Worm (Caenorhabditis elegans) whole organism, young adult: ENCODE measurements around the gene Y22D7AL.10.

Source experiments
- ama-1 ChIP-seq, 3 experiments: fragments of 150-350 bp in 1 of 3; sonication (generic microtip) in 2 of 3; optimal IDR thresholded peaks; 2 replicates each; lab custom pipeline; 2014 to 2018; ENCODE audit warnings: missing biosample characterization in 2 of 3, missing genetic modification characterization in 2 of 3, missing genetic modification reagents in 2 of 3
- aptf-2 ChIP-seq: fragments of 200-800 bp; sonication (Bioruptor generic); conservative IDR thresholded peaks from 2 replicates; pipeline ENCODE4 v1.3.6; 2022; ENCODE audit warnings: missing genetic modification reagents, missing genetic modification characterization, missing compliant biosample characterization
- attf-5 ChIP-seq: fragments of 200-800 bp; sonication (Bioruptor generic); optimal IDR thresholded peaks from 2 replicates; lab custom pipeline; 2018; ENCODE audit warnings: mild to moderate bottlenecking, missing genetic modification characterization, missing compliant biosample characterization
- ceh-91 ChIP-seq: fragments of 200-800 bp; sonication (Bioruptor generic); IDR thresholded peaks from 2 replicates; pipeline ENCODE4 v1.3.6; 2022; ENCODE audit warnings: missing genetic modification reagents, missing genetic modification characterization, missing compliant biosample characterization
- die-1 ChIP-seq: sonication (generic microtip); optimal IDR thresholded peaks from 2 replicates; lab custom pipeline; 2016; ENCODE audit warnings: missing genotype, mild to moderate bottlenecking, missing genetic modification characterization, missing compliant biosample characterization
- egrh-3 ChIP-seq: fragments of 200-800 bp; sonication (Bioruptor generic); IDR thresholded peaks from 2 replicates; pipeline ENCODE4 v1.3.6; 2022; ENCODE audit warnings: missing genetic modification reagents, missing genetic modification characterization, missing compliant biosample characterization
- hlh-26 ChIP-seq: fragments of 200-800 bp; sonication (Bioruptor generic); conservative IDR thresholded peaks from 2 replicates; pipeline ENCODE4 v1.3.6; 2022; ENCODE audit warnings: missing genetic modification reagents, missing genetic modification characterization, missing compliant biosample characterization
- hrde-1 ChIP-seq: sonication (generic microtip); optimal IDR thresholded peaks from 2 replicates; lab custom pipeline; 2016; ENCODE audit warnings: missing genetic modification characterization, mild to moderate bottlenecking, missing compliant biosample characterization, moderate library complexity, missing genotype, missing genetic modification reagents, borderline replicate concordance
- lin-35 ChIP-seq, 3 experiments: fragments of 150-350 bp in 2 of 3; sonication (generic microtip) in 1 of 3; optimal IDR thresholded peaks; 2 replicates each; lab custom pipeline; 2014 to 2018; ENCODE audit warnings: missing biosample characterization in 3 of 3, missing genetic modification characterization in 3 of 3, missing genetic modification reagents in 3 of 3
- lin-40 ChIP-seq: sonication (generic microtip); optimal IDR thresholded peaks from 2 replicates; lab custom pipeline; 2016; ENCODE audit warnings: missing genetic modification characterization, mild to moderate bottlenecking, missing compliant biosample characterization, missing genotype, missing genetic modification reagents
- madf-8 ChIP-seq: fragments of 200-800 bp; sonication (Bioruptor generic); conservative IDR thresholded peaks from 2 replicates; pipeline ENCODE4 v1.3.6; 2022; ENCODE audit warnings: missing genetic modification reagents, missing genetic modification characterization, missing compliant biosample characterization
- pha-4 ChIP-seq: fragments of 150-350 bp; sonication (generic microtip); optimal IDR thresholded peaks from 2 replicates; lab custom pipeline; 2014; ENCODE audit warnings: missing biosample characterization, missing genetic modification reagents, missing genetic modification characterization
- sdz-38 ChIP-seq: sonication (generic microtip); optimal IDR thresholded peaks from 2 replicates; lab custom pipeline; 2016; ENCODE audit warnings: missing genotype, missing genetic modification characterization, missing compliant biosample characterization
- ztf-6 ChIP-seq: fragments of 200-800 bp; sonication (Bioruptor generic); IDR thresholded peaks from 2 replicates; pipeline ENCODE4 v1.3.6; 2022; ENCODE audit warnings: missing genetic modification reagents, missing genetic modification characterization, missing compliant biosample characterization

ce11 chrIII:1619442-1619841 is 713 bp upstream of the Y22D7AL.10 start, which contains the start of gene hsp-60:
- TF ChIP-seq egrh-3 (GFP tag; lab: Robert Waterston, UW) (no peak), madf-8 (GFP tag; lab: Robert Waterston, UW) (no peak), hrde-1 (tag; lab: Kevin White, UChicago) (no peak), ceh-91 (GFP tag; lab: Robert Waterston, UW) (no peak), die-1 (tag; lab: Kevin White, UChicago) (no peak), lin-40 (tag; lab: Kevin White, UChicago) (no peak), lin-35 (GFP tag; optimal IDR thresholded peaks at IDR 0.05; lab: Kevin White, UChicago) (no peak), hlh-26 (no peak), pha-4 (tag; lab: Kevin White, UChicago) (no peak), aptf-2 (GFP tag; lab: Robert Waterston, UW) (no peak), sdz-38 (tag; lab: Kevin White, UChicago) (no peak), ama-1 (optimal IDR thresholded peaks at IDR 0.05; lab: Kevin White, UChicago) (no peak), ama-1 (GFP tag; optimal IDR thresholded peaks at IDR 0.05; lab: Kevin White, UChicago) (no peak), attf-5 (no peak), ztf-6 (GFP tag; lab: Robert Waterston, UW) (no peak)
